Worm (Caenorhabditis elegans): ENCODE measurements around the gene F38H12.5.

Gene F38H12.5

ce11 chrV:4082952-4083351, at the start of gene F38H12.5:
F38H12.5 (minus strand) TSS chrV:4083052.
- TF ChIP-seq arid-1 (GFP tag; conservative IDR thresholded peaks at IDR 0.05): no peak
- peak in 1 of 2 experiments; percentile 8 for TF ChIP-seq unc-62 (GFP tag; optimal IDR thresholded peaks at IDR 0.05 in 1 of 2)
- no peak for TF ChIP-seq unc-62 (tag; optimal IDR thresholded peaks at IDR 0.05)

DNA sequence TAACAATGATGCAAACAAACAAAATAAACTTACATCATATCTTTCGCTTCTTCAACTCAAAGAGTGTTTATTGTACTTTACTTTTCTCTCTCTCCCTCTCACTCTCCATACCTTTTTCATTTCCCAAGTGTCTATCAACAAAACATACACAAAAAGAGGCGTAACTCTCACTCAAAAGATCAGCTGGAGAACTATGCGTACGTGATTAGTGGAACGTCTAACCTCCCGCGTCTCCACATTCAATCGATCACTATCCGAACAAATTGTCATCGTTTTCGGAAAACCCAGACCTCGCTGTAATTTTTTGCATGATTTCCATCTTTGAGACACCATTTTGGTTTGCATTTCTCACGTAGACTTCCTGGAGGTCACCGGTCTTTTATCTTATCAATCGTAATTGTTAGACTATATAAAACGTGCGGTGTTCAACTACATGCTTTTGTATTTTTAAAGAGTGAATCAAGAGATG, 48.7 kb upstream of the F38H12.5 start, which contains the start of gene nhr-57:
Gene nhr-57, plus strand, starts transcription at position 419 of the 469 bp plus-strand sequence.
- TF ChIP-seq pqm-1 (tag; optimal IDR thresholded peaks at IDR 0.05) (peak; percentile 35), zfp-3 (GFP tag; conservative IDR thresholded peaks at IDR 0.05) (no peak), nhr-48 (tag; optimal IDR thresholded peaks at IDR 0.05) (peak; percentile 91), madf-9 (GFP tag; conservative IDR thresholded peaks at IDR 0.05) (no peak), lin-38 (GFP tag; IDR thresholded peaks at IDR 0.05) (no peak), dmd-9 (GFP tag; IDR thresholded peaks at IDR 0.05) (no peak), lin-29 (GFP tag; IDR thresholded peaks at IDR 0.05) (no peak), nhr-237 (tag; optimal IDR thresholded peaks at IDR 0.05) (no peak), daf-8 (GFP tag; IDR thresholded peaks at IDR 0.05) (no peak), egl-27 (tag; optimal IDR thresholded peaks at IDR 0.05) (no peak), ceh-28 (tag; optimal IDR thresholded peaks at IDR 0.05) (no peak), spr-1 (tag; optimal IDR thresholded peaks at IDR 0.05) (no peak), F49E8.2 (tag; optimal IDR thresholded peaks at IDR 0.05; ENCODE audit: borderline replicate concordance) (no peak), lim-7 (GFP tag; IDR thresholded peaks at IDR 0.05) (no peak), skn-1 (tag; optimal IDR thresholded peaks at IDR 0.05) (no peak), zip-2 (tag; optimal IDR thresholded peaks at IDR 0.05) (no peak), ceh-32 (tag; optimal IDR thresholded peaks at IDR 0.05; ENCODE audit: poor library complexity) (no peak), gei-8 (GFP tag; optimal IDR thresholded peaks at IDR 0.05) (peak; percentile 78), mdl-1 (tag; optimal IDR thresholded peaks at IDR 0.05) (peak; percentile 24 to 77), sdz-12 (GFP tag; optimal IDR thresholded peaks at IDR 0.05) (no peak), lir-3 (tag; optimal IDR thresholded peaks at IDR 0.05) (no peak), snpc-1.2 (GFP tag; IDR thresholded peaks at IDR 0.05) (no peak), ceh-44 (GFP tag; IDR thresholded peaks at IDR 0.05) (no peak), mes-2 (tag; optimal IDR thresholded peaks at IDR 0.05; ENCODE audit: poor library complexity, severe bottlenecking) (peak; percentile 7), nhr-25 (tag; optimal IDR thresholded peaks at IDR 0.05; ENCODE audit: borderline replicate concordance, insufficient read depth) (peak; percentile 62), F44E2.7 (GFP tag; IDR thresholded peaks at IDR 0.05) (no peak), daf-19 (GFP tag; conservative IDR thresholded peaks at IDR 0.05) (no peak), attf-4 (tag; optimal IDR thresholded peaks at IDR 0.05) (no peak), fkh-10 (GFP tag; optimal IDR thresholded peaks at IDR 0.05) (no peak), T20F7.1 (GFP tag; optimal IDR thresholded peaks at IDR 0.05) (no peak), dpl-1 (GFP tag; optimal IDR thresholded peaks at IDR 0.05) (peak; percentile 4), D1046.2 (GFP tag; IDR thresholded peaks at IDR 0.05) (no peak), jun-1 (tag; optimal IDR thresholded peaks at IDR 0.05) (no peak), mep-1 (tag; optimal IDR thresholded peaks at IDR 0.05) (no peak), snpc-4 (tag; optimal IDR thresholded peaks at IDR 0.05) (no peak), lin-13 (GFP tag; optimal IDR thresholded peaks at IDR 0.05) (no peak), set-16 (GFP tag; IDR thresholded peaks at IDR 0.05) (no peak), zag-1 (tag; optimal IDR thresholded peaks at IDR 0.05) (no peak), zfp-2 (tag; optimal IDR thresholded peaks at IDR 0.05) (no peak), hlh-30 (tag; optimal IDR thresholded peaks at IDR 0.05; ENCODE audit: insufficient read depth) (peak; percentile 70), egl-43 (GFP tag; IDR thresholded peaks at IDR 0.05) (no peak), unc-62 (GFP tag; optimal IDR thresholded peaks at IDR 0.05 in 1 of 2) (peak in 1 of 2 experiments; percentile 84), unc-62 (tag; optimal IDR thresholded peaks at IDR 0.05) (no peak), ztf-11 (tag; optimal IDR thresholded peaks at IDR 0.05) (no peak), mxl-3 (GFP tag; optimal IDR thresholded peaks at IDR 0.05) (peak; percentile 63), unc-130 (GFP tag; optimal IDR thresholded peaks at IDR 0.05) (no peak), pha-4 (GFP tag; IDR thresholded peaks at IDR 0.05) (peak; percentile 70; the same call in 1 of the 2 replicates), pha-4 (tag; optimal IDR thresholded peaks at IDR 0.05) (peak; percentile 71), Y105C5A.15 (GFP tag; IDR thresholded peaks at IDR 0.05) (no peak)
